Worm (Caenorhabditis elegans): ENCODE results near the gene K11C4.1.

DNA sequence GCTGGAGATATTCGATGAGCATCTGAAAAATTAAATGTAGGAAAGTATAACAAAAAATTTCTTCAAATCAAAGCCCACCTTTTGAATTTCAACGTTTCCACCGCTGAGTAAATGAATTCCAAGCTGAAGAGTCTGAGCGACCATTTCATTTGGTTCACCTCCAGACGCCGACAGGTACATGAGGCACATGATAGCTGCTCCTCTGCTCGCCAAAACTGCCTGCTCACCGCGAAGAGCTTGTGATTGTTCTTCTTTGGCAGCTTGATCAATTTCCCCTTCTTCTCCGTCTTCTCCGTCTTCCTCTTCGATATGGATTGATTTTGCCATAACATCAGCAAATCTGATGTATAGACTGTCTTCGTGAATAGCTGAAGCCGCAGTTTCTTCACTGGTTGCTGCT, 9.6 kb downstream of the K11C4.1 start:
- TF ChIP-seq tbx-2 (tag; optimal IDR thresholded peaks at IDR 0.05) (no peak), dmd-4 (tag; optimal IDR thresholded peaks at IDR 0.05; ENCODE audit: borderline replicate concordance) (no peak), lin-11 (tag; optimal IDR thresholded peaks at IDR 0.05) (no peak), unc-55 (GFP tag; optimal IDR thresholded peaks at IDR 0.05) (no peak), elt-2 (tag; optimal IDR thresholded peaks at IDR 0.05) (no peak), ceh-2 (tag; optimal IDR thresholded peaks at IDR 0.05) (no peak), pat-9 (tag; optimal IDR thresholded peaks at IDR 0.05) (no peak), ets-4 (tag; optimal IDR thresholded peaks at IDR 0.05) (no peak), odd-2 (tag; optimal IDR thresholded peaks at IDR 0.05) (no peak), T23F11.4 (GFP tag; optimal IDR thresholded peaks at IDR 0.05) (no peak), fkh-6 (tag; optimal IDR thresholded peaks at IDR 0.05) (no peak)

Measured in whole organism, late embryonic.